Fruit fly (Drosophila melanogaster): Measurements from ENCODE around the gene Spag1.
A peak's percentile ranks its signal among the peaks of the same experiment; 100 is the strongest.

The Spag1 gene

dm6 chr3R:26963747-26964174 is 16.1 kb downstream of the Spag1 start (continued):
- peak; percentile 53 for TF ChIP-seq CG10267 (tag; optimal IDR thresholded peaks at IDR 0.05)
- TF ChIP-seq lab (GFP tag; optimal IDR thresholded peaks at IDR 0.05), result peak; percentile 90
- TF ChIP-seq CG2712 (tag; optimal IDR thresholded peaks at IDR 0.05), result peak; percentile 70
- peak; percentile 76 for TF ChIP-seq dmrt99B (tag; optimal IDR thresholded peaks at IDR 0.05)
- no peak for TF ChIP-seq ase (GFP tag; IDR thresholded peaks at IDR 0.05)
- peak; percentile 29 to 63 for TF ChIP-seq dpn (GFP tag; optimal IDR thresholded peaks at IDR 0.05)
- TF ChIP-seq twi (tag; optimal IDR thresholded peaks at IDR 0.05), result peak; percentile 9
- TF ChIP-seq gem (tag; optimal IDR thresholded peaks at IDR 0.05), result peak; percentile 64
- no peak for TF ChIP-seq CG12744 (GFP tag; optimal IDR thresholded peaks at IDR 0.05)
- TF ChIP-seq CG10147 (GFP tag; optimal IDR thresholded peaks at IDR 0.05), result peak; percentile 67
- TF ChIP-seq toy (GFP tag; IDR thresholded peaks at IDR 0.05), result no peak
- peak; percentile 81 for TF ChIP-seq Fer1 (GFP tag; optimal IDR thresholded peaks at IDR 0.05)
- TF ChIP-seq CG1792 (GFP tag; optimal IDR thresholded peaks at IDR 0.05), result peak; percentile 69
- 0 out of 2 replicates have a peak, but pooled peaks have one; percentile 31 for TF ChIP-seq wdn (GFP tag; IDR thresholded peaks at IDR 0.05)
- TF ChIP-seq Hsf (GFP tag; optimal IDR thresholded peaks at IDR 0.05), result peak; percentile 21
- TF ChIP-seq Sry-δ (GFP tag; optimal IDR thresholded peaks at IDR 0.05), result peak; percentile 29
- TF ChIP-seq CG43689 (GFP tag; IDR thresholded peaks at IDR 0.05), result no peak
- no peak for TF ChIP-seq Tbp (GFP tag; optimal IDR thresholded peaks at IDR 0.05)
- TF ChIP-seq Ada2b (GFP tag; IDR thresholded peaks at IDR 0.05), result peak; percentile 53; the same call in 1 of the 2 replicates
- TF ChIP-seq CG11695 (GFP tag; IDR thresholded peaks at IDR 0.05), result peak; percentile 83
- TF ChIP-seq CG9609 (GFP tag; optimal IDR thresholded peaks at IDR 0.05), result peak; percentile 11
- TF ChIP-seq CG5953 (GFP tag; IDR thresholded peaks at IDR 0.05), result 0 out of 2 replicates have a peak, but pooled peaks have one; percentile 17
- peak; percentile 49 for TF ChIP-seq CG18011 (GFP tag; optimal IDR thresholded peaks at IDR 0.05)
- TF ChIP-seq tup (GFP tag; optimal IDR thresholded peaks at IDR 0.05), result no peak
- TF ChIP-seq D (optimal IDR thresholded peaks at IDR 0.05), result no peak
- TF ChIP-seq D (GFP tag; optimal IDR thresholded peaks at IDR 0.05), result peak; percentile 82
- TF ChIP-seq eve (GFP tag; optimal IDR thresholded peaks at IDR 0.05), result peak in 1 of 2 experiments; percentile 32
- TF ChIP-seq eyg (GFP tag; optimal IDR thresholded peaks at IDR 0.05), result no peak
- TF ChIP-seq Rfx (GFP tag; IDR thresholded peaks at IDR 0.05), result peak; percentile 29; the same call in 1 of the 2 replicates
- peak; percentile 58; the same call in 1 of the 3 replicates for TF ChIP-seq CG7357 (GFP tag; IDR thresholded peaks at IDR 0.05)
- peak; percentile 62 for TF ChIP-seq CG7271 (tag; optimal IDR thresholded peaks at IDR 0.05)
- TF ChIP-seq CG12659 (GFP tag; optimal IDR thresholded peaks at IDR 0.05), result peak; percentile 9
- TF ChIP-seq ranshi (GFP tag; IDR thresholded peaks at IDR 0.05), result peak; percentile 23; the same call in 1 of the 2 replicates
- peak; percentile 35 for TF ChIP-seq dmrt11E (tag; optimal IDR thresholded peaks at IDR 0.05)
- no peak for TF ChIP-seq Trl (optimal IDR thresholded peaks at IDR 0.05)
- peak; percentile 16 for TF ChIP-seq Trl (GFP tag; optimal IDR thresholded peaks at IDR 0.05)
- peak; percentile 38; the same call in 1 of the 2 replicates for TF ChIP-seq klu (GFP tag; IDR thresholded peaks at IDR 0.05)
- TF ChIP-seq CG1832 (GFP tag; optimal IDR thresholded peaks at IDR 0.05), result no peak
- TF ChIP-seq hbn (GFP tag; IDR thresholded peaks at IDR 0.05; ENCODE audit: partially characterized antibody), result 0 out of 2 replicates have a peak, but pooled peaks have one; percentile 24
- peak; percentile 32 for TF ChIP-seq CG12391 (tag; optimal IDR thresholded peaks at IDR 0.05)
- no peak for TF ChIP-seq ara (GFP tag; IDR thresholded peaks at IDR 0.05)
- TF ChIP-seq CG15011 (GFP tag; optimal IDR thresholded peaks at IDR 0.05), result peak; percentile 76
- TF ChIP-seq CG6813 (GFP tag; optimal IDR thresholded peaks at IDR 0.05), result peak; percentile 83
- no peak for TF ChIP-seq bbx (GFP tag; IDR thresholded peaks at IDR 0.05; ENCODE audit: partially characterized antibody)
- TF ChIP-seq lmd (GFP tag; IDR thresholded peaks at IDR 0.05), result peak; percentile 72
- no peak for TF ChIP-seq CG2129 (GFP tag; IDR thresholded peaks at IDR 0.05; ENCODE audit: partially characterized antibody)
- peak; percentile 8 for TF ChIP-seq CG7786 (GFP tag; optimal IDR thresholded peaks at IDR 0.05)
